Fruit fly (Drosophila melanogaster) whole organism, embryonic: ENCODE measurements around the gene Osbp.

Experiments used
- Blimp-1 ChIP-seq: fragments of 200-800 bp; sonication (Bioruptor generic); optimal IDR thresholded peaks from 3 replicates; lab custom pipeline; 2018; ENCODE audit warnings: missing biosample characterization, missing genetic modification characterization, mild to moderate bottlenecking, moderate library complexity, missing genetic modification reagents
- CG10543 ChIP-seq: fragments of 200-800 bp; sonication (Bioruptor generic); optimal IDR thresholded peaks from 3 replicates; lab custom pipeline; 2017; ENCODE audit warnings: missing biosample characterization, mild to moderate bottlenecking, missing genetic modification characterization, moderate library complexity
- CG11723 ChIP-seq: fragments of 200-800 bp; sonication (Bioruptor generic); optimal IDR thresholded peaks from 2 replicates; lab custom pipeline; 2017; ENCODE audit warnings: missing biosample characterization, mild to moderate bottlenecking, missing genetic modification characterization
- CG12769 ChIP-seq: fragments of 200-800 bp; sonication (Bioruptor generic); optimal IDR thresholded peaks from 2 replicates; lab custom pipeline; 2019; ENCODE audit warnings: missing biosample characterization, mild to moderate bottlenecking, missing genetic modification characterization, moderate library complexity
- CG13894 ChIP-seq: fragments of 200-800 bp; sonication (Bioruptor generic); optimal IDR thresholded peaks from 3 replicates; lab custom pipeline; 2018; ENCODE audit warnings: missing biosample characterization, mild to moderate bottlenecking, missing genetic modification characterization, moderate library complexity
- CG14710 ChIP-seq: fragments of 200-800 bp; sonication (Bioruptor generic); optimal IDR thresholded peaks from 3 replicates; lab custom pipeline; 2019; ENCODE audit warnings: missing biosample characterization, mild to moderate bottlenecking, missing genetic modification characterization, moderate library complexity
- CG14860 ChIP-seq: fragments of 200-800 bp; sonication (Bioruptor generic); IDR thresholded peaks from 3 replicates; pipeline ENCODE4 v1.3.6; 2022; ENCODE audit warnings: missing biosample characterization, missing genetic modification characterization; ENCODE audit not compliant: partially characterized antibody
- CG14965 ChIP-seq: fragments of 200-800 bp; sonication (Bioruptor generic); optimal IDR thresholded peaks from 2 replicates; lab custom pipeline; 2016; ENCODE audit warnings: missing biosample characterization, missing genetic modification characterization, borderline replicate concordance
- CG17359 ChIP-seq: fragments of 200-800 bp; sonication (Bioruptor generic); optimal IDR thresholded peaks from 3 replicates; lab custom pipeline; 2018; ENCODE audit warnings: missing biosample characterization, mild to moderate bottlenecking, missing genetic modification characterization, moderate library complexity
- CG18011 ChIP-seq: fragments of 200-800 bp; sonication (Bioruptor generic); optimal IDR thresholded peaks from 2 replicates; lab custom pipeline; 2017; ENCODE audit warnings: missing biosample characterization, missing genetic modification characterization, mild to moderate bottlenecking, moderate library complexity, missing genotype
- CG18599 ChIP-seq: fragments of 200-800 bp; sonication (Bioruptor generic); optimal IDR thresholded peaks from 3 replicates; lab custom pipeline; 2017; ENCODE audit warnings: missing biosample characterization, missing genetic modification characterization, mild to moderate bottlenecking, moderate library complexity, missing genetic modification reagents
- CG2116 ChIP-seq: fragments of 200-800 bp; sonication (Bioruptor generic); optimal IDR thresholded peaks from 3 replicates; lab custom pipeline; 2018; ENCODE audit warnings: missing biosample characterization, mild to moderate bottlenecking, missing genetic modification characterization
- CG31441 ChIP-seq: fragments of 200-800 bp; sonication (Bioruptor generic); IDR thresholded peaks from 2 replicates; pipeline ENCODE4 v1.3.6; 2022; ENCODE audit warnings: missing biosample characterization, missing genetic modification characterization
- CG33213 ChIP-seq: fragments of 200-800 bp; sonication (Bioruptor generic); optimal IDR thresholded peaks from 3 replicates; lab custom pipeline; 2016; ENCODE audit warnings: missing biosample characterization, missing genetic modification characterization
- CG4360 ChIP-seq: fragments of 200-800 bp; sonication (Bioruptor generic); IDR thresholded peaks from 2 replicates; pipeline ENCODE4 v1.3.6; 2022; ENCODE audit warnings: missing biosample characterization, missing genetic modification characterization
- CG43689 ChIP-seq: fragments of 200-800 bp; sonication (Bioruptor generic); IDR thresholded peaks from 2 replicates; pipeline ENCODE4 v1.3.6; 2022; ENCODE audit warnings: missing biosample characterization, missing genetic modification characterization
- CG8281 ChIP-seq: fragments of 200-800 bp; sonication (Bioruptor generic); optimal IDR thresholded peaks from 2 replicates; lab custom pipeline; 2018; ENCODE audit warnings: missing biosample characterization, mild to moderate bottlenecking, missing genetic modification characterization, moderate library complexity
- CG8359 ChIP-seq: fragments of 200-800 bp; sonication (Bioruptor generic); optimal IDR thresholded peaks from 2 replicates; lab custom pipeline; 2017; ENCODE audit warnings: missing biosample characterization, mild to moderate bottlenecking, missing genetic modification characterization, borderline replicate concordance
- CG8478 ChIP-seq: fragments of >200 bp; optimal IDR thresholded peaks from 2 replicates; lab custom pipeline; 2018
- CkIIα-i1 ChIP-seq: fragments of 200-800 bp; sonication (Bioruptor generic); IDR thresholded peaks from 2 replicates; pipeline ENCODE4 v1.3.6; 2022; ENCODE audit warnings: missing biosample characterization, missing genetic modification characterization
- Ets65A ChIP-seq: fragments of 200-800 bp; sonication (Bioruptor generic); peaks from one replicate; lab custom pipeline; 2016; ENCODE audit warnings: missing biosample characterization, missing genetic modification characterization
- Kr ChIP-seq: fragments of 200-800 bp; sonication (Bioruptor generic); optimal IDR thresholded peaks from 2 replicates; lab custom pipeline; 2017; ENCODE audit warnings: missing biosample characterization, mild to moderate bottlenecking, missing genetic modification characterization
- Max ChIP-seq: fragments of 200-800 bp; sonication (Bioruptor generic); optimal IDR thresholded peaks from 2 replicates; lab custom pipeline; 2016; ENCODE audit warnings: missing biosample characterization, mild to moderate bottlenecking, missing genetic modification characterization
- Med ChIP-seq: fragments of 200-800 bp; sonication (Bioruptor generic); peaks from one replicate; lab custom pipeline; 2016; ENCODE audit warnings: missing biosample characterization, missing genetic modification characterization, mild to moderate bottlenecking, inconsistent platforms, moderate library complexity
- Neu2 ChIP-seq: fragments of 200-800 bp; sonication (Bioruptor generic); optimal IDR thresholded peaks from 3 replicates; lab custom pipeline; 2016; ENCODE audit warnings: missing biosample characterization, missing genetic modification characterization, borderline replicate concordance
- NfI ChIP-seq: fragments of 200-800 bp; sonication (Bioruptor generic); optimal IDR thresholded peaks from 3 replicates; lab custom pipeline; 2018; ENCODE audit warnings: missing biosample characterization, mild to moderate bottlenecking, missing genetic modification characterization, moderate library complexity
- Pdp1 ChIP-seq, 2 experiments: fragments of 200-800 bp; sonication (Bioruptor generic); optimal IDR thresholded peaks; 3 replicates each; lab custom pipeline; 2016; ENCODE audit warnings: missing biosample characterization in 2 of 2, missing genetic modification characterization in 2 of 2, mild to moderate bottlenecking in 1 of 2, moderate library complexity in 1 of 2
- Ptx1 ChIP-seq: fragments of 200-800 bp; sonication (Bioruptor generic); IDR thresholded peaks from 2 replicates; pipeline ENCODE4 v1.3.6; 2022; ENCODE audit warnings: missing biosample characterization, missing genetic modification characterization
- Stat92E ChIP-seq, 3 experiments: fragments of >200 bp in 2 of 3; fragments of 200-800 bp in 1 of 3; sonication (Bioruptor generic) in 1 of 3; optimal IDR thresholded peaks; 2 replicates each; lab custom pipeline; 2017 to 2019; ENCODE audit warnings: missing biosample characterization in 3 of 3, missing genetic modification characterization in 3 of 3, mild to moderate bottlenecking in 1 of 3, moderate library complexity in 1 of 3
- abd-A ChIP-seq: fragments of 200-800 bp; sonication (Bioruptor generic); optimal IDR thresholded peaks from 3 replicates; lab custom pipeline; 2019; ENCODE audit warnings: missing biosample characterization, mild to moderate bottlenecking, missing genetic modification characterization, moderate library complexity
- bigmax ChIP-seq: fragments of 200-800 bp; sonication (Bioruptor generic); optimal IDR thresholded peaks from 2 replicates; lab custom pipeline; 2018; ENCODE audit warnings: missing biosample characterization, mild to moderate bottlenecking, missing genetic modification characterization
- chinmo ChIP-seq: fragments of 200-800 bp; sonication (Bioruptor generic); IDR thresholded peaks from 4 replicates; pipeline ENCODE4 v1.3.6; 2022; ENCODE audit warnings: missing biosample characterization, missing genetic modification characterization; ENCODE audit not compliant: partially characterized antibody
- corto ChIP-seq: fragments of 200-800 bp; sonication (Bioruptor generic); optimal IDR thresholded peaks from 2 replicates; lab custom pipeline; 2016; ENCODE audit warnings: missing biosample characterization, mild to moderate bottlenecking, missing genetic modification characterization, moderate library complexity
- cwo ChIP-seq: fragments of 200-800 bp; sonication (Bioruptor generic); optimal IDR thresholded peaks from 3 replicates; lab custom pipeline; 2017; ENCODE audit warnings: missing biosample characterization, missing genetic modification characterization, mild to moderate bottlenecking, moderate library complexity, missing genetic modification reagents
- eve ChIP-seq, 2 experiments: fragments of >200 bp; optimal IDR thresholded peaks; 2 replicates each; lab custom pipeline; 2017; ENCODE audit warnings: missing biosample characterization in 2 of 2, missing genetic modification characterization in 2 of 2
- ham ChIP-seq: fragments of 200-800 bp; sonication (Bioruptor generic); IDR thresholded peaks from 2 replicates; pipeline ENCODE4 v1.3.6; 2022; ENCODE audit warnings: missing biosample characterization, missing genetic modification characterization
- kni ChIP-seq: fragments of 200-800 bp; sonication (Bioruptor generic); optimal IDR thresholded peaks from 3 replicates; lab custom pipeline; 2017; ENCODE audit warnings: mild to moderate bottlenecking, missing biosample characterization, missing genetic modification reagents, missing genetic modification characterization
- nerfin-2 ChIP-seq: fragments of 200-800 bp; sonication (Bioruptor generic); IDR thresholded peaks from 2 replicates; pipeline ENCODE4 v1.3.6; 2022; ENCODE audit warnings: missing biosample characterization, missing genetic modification characterization; ENCODE audit not compliant: partially characterized antibody
- oc ChIP-seq: fragments of 200-800 bp; sonication (Bioruptor generic); optimal IDR thresholded peaks from 2 replicates; lab custom pipeline; 2018; ENCODE audit warnings: missing biosample characterization, mild to moderate bottlenecking, missing genetic modification characterization, moderate library complexity
- sd ChIP-seq: fragments of 200-800 bp; sonication (Bioruptor generic); optimal IDR thresholded peaks from 3 replicates; lab custom pipeline; 2018; ENCODE audit warnings: missing biosample characterization, mild to moderate bottlenecking, missing genetic modification characterization, moderate library complexity
- sens ChIP-seq: fragments of 200-800 bp; sonication (Bioruptor generic); peaks from one replicate; lab custom pipeline; 2016; ENCODE audit warnings: missing biosample characterization, missing genetic modification characterization
- sqz ChIP-seq: fragments of 200-800 bp; sonication (Bioruptor generic); optimal IDR thresholded peaks from 3 replicates; lab custom pipeline; 2018; ENCODE audit warnings: missing biosample characterization, mild to moderate bottlenecking, missing genetic modification characterization
- tx ChIP-seq: fragments of 200-800 bp; sonication (Bioruptor generic); optimal IDR thresholded peaks from 2 replicates; lab custom pipeline; 2016; ENCODE audit warnings: missing biosample characterization, missing genetic modification characterization
- unpg ChIP-seq: fragments of 200-800 bp; sonication (Bioruptor generic); optimal IDR thresholded peaks from 3 replicates; lab custom pipeline; 2018; ENCODE audit warnings: missing biosample characterization, mild to moderate bottlenecking, missing genetic modification characterization, moderate library complexity
- vvl ChIP-seq: fragments of 200-800 bp; sonication (Bioruptor generic); IDR thresholded peaks from 2 replicates; pipeline ENCODE4 v1.3.6; 2022; ENCODE audit warnings: missing biosample characterization, missing genetic modification characterization
- zfh1 ChIP-seq: fragments of 200-800 bp; sonication (Bioruptor generic); IDR thresholded peaks from 3 replicates; pipeline ENCODE4 v1.3.6; 2022; ENCODE audit warnings: missing biosample characterization, missing genetic modification characterization

Osbp gene

DNA sequence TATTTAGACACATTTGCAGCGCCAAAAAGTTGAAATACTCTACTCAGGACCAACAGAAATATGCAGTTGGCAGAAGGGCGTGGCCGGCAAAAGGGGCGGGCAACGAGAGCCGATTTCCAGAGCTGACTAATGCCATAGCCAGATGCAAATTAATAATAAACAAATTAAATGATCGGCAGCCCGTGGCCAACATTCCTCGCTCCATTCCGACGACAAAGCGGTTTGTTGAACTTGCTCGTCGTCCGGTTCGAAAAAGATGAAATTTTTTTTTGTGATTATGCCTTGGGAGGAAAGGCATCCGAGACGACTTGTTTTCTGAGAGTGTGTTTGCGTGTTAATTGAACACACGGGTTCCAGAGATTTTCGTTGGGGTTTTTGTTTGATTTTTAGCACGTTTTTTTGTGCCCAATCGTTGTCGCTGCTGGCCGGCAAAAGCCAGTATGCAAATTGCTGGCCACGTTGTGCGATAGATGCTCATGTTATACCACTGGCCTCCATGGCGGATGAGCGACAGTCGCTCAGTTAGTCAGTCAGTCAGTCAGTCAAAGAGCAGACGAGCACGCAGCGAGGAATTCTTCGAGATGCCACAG lies 48.6 kb downstream of the Osbp start:
- TF ChIP-seq sd (tag; lab: Kevin White, UChicago) (peak; percentile 96), CG12769 (tag; lab: Kevin White, UChicago) (peak; percentile 74), Pdp1 (GFP tag; optimal IDR thresholded peaks at IDR 0.05; lab: Kevin White, UChicago) (peak in 1 of 2 experiments; percentile 20), CG14710 (tag; lab: Kevin White, UChicago) (no peak), abd-A (peak; percentile 30), CG11723 (GFP tag; lab: Kevin White, UChicago) (no peak), kni (GFP tag; lab: Kevin White, UChicago) (peak; percentile 29), CG10543 (GFP tag; lab: Kevin White, UChicago) (peak; percentile 17), Ets65A (peak; percentile 39), CG18599 (GFP tag; lab: Kevin White, UChicago) (no peak), eve (GFP tag; optimal IDR thresholded peaks at IDR 0.05; lab: Kevin White, UChicago) (no peak), sqz (GFP tag; lab: Kevin White, UChicago) (peak; percentile 35), chinmo (0 out of 4 replicates have a peak, but pooled peaks have one; percentile 70), CG8281 (tag; lab: Kevin White, UChicago) (peak; percentile 49), vvl (GFP tag; lab: Robert Waterston, UW) (0 out of 2 replicates have a peak, but pooled peaks have one; percentile 12), tx (GFP tag; lab: Kevin White, UChicago) (no peak), cwo (GFP tag; lab: Kevin White, UChicago) (peak; percentile 78), CG31441 (GFP tag; lab: Robert Waterston, UW) (no peak), CG2116 (GFP tag; lab: Kevin White, UChicago) (no peak)

DNA sequence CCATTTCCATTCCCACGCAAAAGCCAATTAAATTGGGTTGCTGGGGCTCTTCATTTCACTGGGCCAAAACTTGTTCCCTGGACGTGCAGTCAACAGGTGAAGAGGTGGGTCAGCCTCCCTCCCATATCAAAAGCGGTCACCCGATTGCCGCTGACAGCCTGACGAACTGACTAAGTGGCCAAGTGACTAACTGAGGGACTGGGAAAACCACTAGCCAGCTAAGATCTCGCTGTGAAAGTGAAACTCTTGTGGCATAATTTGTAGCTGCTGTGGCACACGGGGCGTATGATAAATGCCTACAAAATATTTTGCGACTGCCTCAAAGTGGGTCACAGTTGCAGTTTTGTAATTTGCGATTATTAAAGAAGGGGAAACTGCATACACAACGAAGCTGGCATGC lies 49.6 kb downstream of the Osbp start:
- TF ChIP-seq CG8281 (tag; lab: Kevin White, UChicago) (peak; percentile 82), Neu2 (no peak), CG43689 (GFP tag; lab: Robert Waterston, UW) (no peak), oc (tag; lab: Kevin White, UChicago) (no peak), CG33213 (GFP tag; lab: Kevin White, UChicago) (no peak), Blimp-1 (GFP tag; lab: Kevin White, UChicago) (peak; percentile 56)
- TF ChIP-seq, all 482 proteins: peak for 2

DNA sequence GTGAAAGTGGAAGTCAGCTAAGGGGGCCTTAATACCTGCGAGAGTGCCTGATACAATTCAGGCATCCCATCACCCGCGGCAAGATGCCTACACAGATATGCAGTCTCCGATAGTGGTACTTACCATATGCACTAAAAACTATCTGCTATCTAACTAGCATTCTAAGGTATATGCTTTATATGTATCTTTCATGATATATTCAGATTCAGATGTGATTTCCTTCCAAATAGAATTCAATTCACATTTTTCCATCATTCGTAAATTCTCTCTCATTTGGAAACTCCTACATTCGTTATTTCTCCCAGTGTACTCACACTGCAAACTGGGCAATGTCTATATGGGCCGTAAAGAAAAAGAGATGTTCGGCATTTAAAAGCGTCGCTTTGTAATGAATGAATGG lies 51.6 kb downstream of the Osbp start:
- TF ChIP-seq CG14965 (GFP tag; lab: Kevin White, UChicago) = no peak
- TF ChIP-seq Blimp-1 (GFP tag; lab: Kevin White, UChicago) = peak; percentile 31
- TF ChIP-seq CG17359 = peak; percentile 50
- no peak for TF ChIP-seq CG4360 (GFP tag; lab: Robert Waterston, UW)
- TF ChIP-seq Max (GFP tag; lab: Kevin White, UChicago) = no peak
- TF ChIP-seq ham = no peak
- TF ChIP-seq CG8478 (lab: Kevin White, UChicago) = no peak
- no peak for TF ChIP-seq unpg
- no peak for TF ChIP-seq CG18011 (GFP tag; lab: Kevin White, UChicago)
- TF ChIP-seq Ptx1 (GFP tag; lab: Robert Waterston, UW) = 0 out of 2 replicates have a peak, but pooled peaks have one; percentile 16
- TF ChIP-seq CkIIα-i1 (GFP tag; lab: Robert Waterston, UW) = no peak
- 0 out of 3 replicates have a peak, but pooled peaks have one; percentile 8 for TF ChIP-seq zfh1 (GFP tag; lab: Robert Waterston, UW)
- no peak for TF ChIP-seq nerfin-2
- TF ChIP-seq bigmax (GFP tag; lab: Kevin White, UChicago) = no peak
- TF ChIP-seq NfI (GFP tag; lab: Kevin White, UChicago) = no peak
- TF ChIP-seq CG14860 (GFP tag; lab: Robert Waterston, UW) = no peak
- peak; percentile 54 for TF ChIP-seq sens (GFP tag; lab: Kevin White, UChicago)
- TF ChIP-seq Stat92E (GFP tag; optimal IDR thresholded peaks at IDR 0.05; lab: Kevin White, UChicago) = no peak
- no peak for TF ChIP-seq CG13894 (tag; lab: Kevin White, UChicago)
- peak; percentile 54 for TF ChIP-seq Med (GFP tag; lab: Kevin White, UChicago)
- no peak for TF ChIP-seq corto (GFP tag; lab: Kevin White, UChicago)
- TF ChIP-seq CG8359 (GFP tag; lab: Kevin White, UChicago) = no peak
- TF ChIP-seq Kr = no peak
